Fruit fly (Drosophila melanogaster) whole organism: Measurements from ENCODE around the gene CG8004.

ENCODE experiments used
- CG8478 ChIP-seq: fragments of >200 bp; optimal IDR thresholded peaks from 2 replicates; lab custom pipeline; 2018; ENCODE audit warnings: inconsistent platforms
- Dll ChIP-seq: fragments of >200 bp; optimal IDR thresholded peaks from 2 replicates; lab custom pipeline; 2017
- EcR ChIP-seq, 2 experiments: fragments of >200 bp; optimal IDR thresholded peaks; 2 replicates each; lab custom pipeline; 2017; ENCODE audit warnings: missing biosample characterization in 2 of 2, missing genetic modification characterization in 2 of 2, missing genetic modification reagents in 2 of 2
- pan ChIP-seq: fragments of >200 bp; optimal IDR thresholded peaks from 2 replicates; lab custom pipeline; 2017
- psq ChIP-seq: fragments of >200 bp; optimal IDR thresholded peaks from 2 replicates; lab custom pipeline; 2017
- usp ChIP-seq: fragments of >200 bp; optimal IDR thresholded peaks from 2 replicates; lab custom pipeline; 2017; ENCODE audit warnings: missing biosample characterization, missing genetic modification characterization, mixed read lengths

DNA sequence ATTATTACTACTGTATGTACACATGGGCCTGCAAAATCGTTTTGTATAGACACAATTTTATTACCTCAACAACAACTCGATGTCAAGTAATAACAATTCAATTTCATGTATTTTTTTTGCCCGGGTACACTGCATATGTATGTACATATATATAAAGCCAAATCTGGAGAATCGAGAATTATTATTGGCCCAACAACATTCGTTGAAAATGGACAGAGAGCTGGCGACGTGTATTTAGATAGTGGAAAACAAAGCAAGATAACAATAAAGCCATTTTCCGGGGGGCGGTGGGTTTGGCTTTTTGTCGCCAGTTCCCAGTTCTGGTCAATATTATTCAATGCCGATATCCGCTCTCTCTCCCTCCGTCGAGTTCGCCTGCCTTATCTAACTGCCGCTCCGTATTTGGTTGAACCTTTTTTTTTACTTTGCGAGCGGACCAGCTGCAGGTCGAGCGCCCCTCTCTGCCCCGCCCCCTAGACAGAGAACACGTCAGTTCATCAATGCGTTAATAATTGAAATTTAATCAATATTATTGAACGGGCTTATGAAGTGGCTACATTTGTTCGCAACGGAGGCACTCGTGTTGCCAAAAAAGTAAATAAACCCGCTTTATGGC lies 1.5 kb upstream of the CG8004 start:
- TF ChIP-seq usp (GFP tag; lab: Kevin White, UChicago) = no peak
- TF ChIP-seq psq (lab: Kevin White, UChicago) = no peak
- no peak for TF ChIP-seq EcR (GFP tag; optimal IDR thresholded peaks at IDR 0.05; lab: Kevin White, UChicago)
- peak; percentile 31 for TF ChIP-seq pan (lab: Kevin White, UChicago)
- no peak for TF ChIP-seq Dll
- TF ChIP-seq CG8478 (lab: Kevin White, UChicago) = no peak
